Worm (Caenorhabditis elegans) whole organism, L4 larva: ENCODE data around the gene Y48D7A.1.

ENCODE experiments used
- daf-19 ChIP-seq: fragments of 200-800 bp; sonication (Bioruptor generic); conservative IDR thresholded peaks from 2 replicates; pipeline ENCODE4 v1.3.6; 2022; ENCODE audit warnings: missing genetic modification characterization, missing compliant biosample characterization
- lin-39 ChIP-seq: fragments of 150-350 bp; optimal IDR thresholded peaks from 2 replicates; lab custom pipeline; 2014; ENCODE audit warnings: missing biosample characterization, missing genetic modification reagents, missing genetic modification characterization
- skn-1 ChIP-seq: fragments of 150-350 bp; optimal IDR thresholded peaks from 2 replicates; lab custom pipeline; 2014; ENCODE audit warnings: missing biosample characterization, missing genetic modification characterization

- no peak for TF ChIP-seq daf-19
- no peak for TF ChIP-seq skn-1 (tag; lab: Kevin White, UChicago)
- no peak for TF ChIP-seq lin-39 (tag; lab: Kevin White, UChicago)
Measured at ce11 chrX:2971542-2971988, 37.7 kb upstream of the Y48D7A.1 start.
